Worm (Caenorhabditis elegans) whole organism, mixed stage, embryonic: ENCODE data around the gene jmjd-5.

ENCODE experiments used
- blmp-1 ChIP-seq: fragments of 150-350 bp; optimal IDR thresholded peaks from 2 replicates; lab custom pipeline; 2014; ENCODE audit warnings: missing biosample characterization, missing genetic modification characterization
- ceh-43 ChIP-seq: fragments of 200-800 bp; sonication (Bioruptor generic); optimal IDR thresholded peaks from 2 replicates; lab custom pipeline; 2018; ENCODE audit warnings: mild to moderate bottlenecking, missing genetic modification characterization, moderate library complexity, missing compliant biosample characterization
- ham-2 ChIP-seq: fragments of 200-800 bp; sonication (Bioruptor generic); optimal IDR thresholded peaks from 2 replicates; lab custom pipeline; 2018; ENCODE audit warnings: mild to moderate bottlenecking, missing genetic modification characterization, missing compliant biosample characterization
- lin-13 ChIP-seq: fragments of 150-350 bp; optimal IDR thresholded peaks from 2 replicates; lab custom pipeline; 2014; ENCODE audit warnings: missing biosample characterization, missing genetic modification characterization
- lsy-2 ChIP-seq: fragments of 150-350 bp; optimal IDR thresholded peaks from 2 replicates; lab custom pipeline; 2014; ENCODE audit warnings: missing biosample characterization, missing genetic modification characterization
- mep-1 ChIP-seq: fragments of 150-350 bp; optimal IDR thresholded peaks from 2 replicates; lab custom pipeline; 2017; ENCODE audit warnings: missing biosample characterization, missing genetic modification reagents, missing genetic modification characterization, inconsistent platforms
- mls-2 ChIP-seq: sonication (generic microtip); optimal IDR thresholded peaks from 2 replicates; lab custom pipeline; 2016; ENCODE audit warnings: mild to moderate bottlenecking, missing genetic modification characterization, moderate library complexity, missing compliant biosample characterization
- nhr-12 ChIP-seq: fragments of 150-350 bp; optimal IDR thresholded peaks from 2 replicates; lab custom pipeline; 2014; ENCODE audit warnings: missing biosample characterization, missing genetic modification characterization
- nhr-237 ChIP-seq: fragments of 150-350 bp; optimal IDR thresholded peaks from 2 replicates; lab custom pipeline; 2014; ENCODE audit warnings: missing biosample characterization, missing genetic modification characterization
- nhr-76 ChIP-seq: sonication (generic microtip); optimal IDR thresholded peaks from 2 replicates; lab custom pipeline; 2017; ENCODE audit warnings: missing biosample characterization, missing genetic modification characterization
- snpc-4 ChIP-seq: fragments of 150-350 bp; optimal IDR thresholded peaks from 2 replicates; lab custom pipeline; 2014; ENCODE audit warnings: missing biosample characterization, missing genetic modification characterization
- unc-62 ChIP-seq: fragments of 150-350 bp; optimal IDR thresholded peaks from 2 replicates; lab custom pipeline; 2014; ENCODE audit warnings: missing biosample characterization, missing genetic modification reagents, missing genetic modification characterization
- ztf-11 ChIP-seq: fragments of 150-350 bp; optimal IDR thresholded peaks from 2 replicates; lab custom pipeline; 2014; ENCODE audit warnings: missing biosample characterization, missing genetic modification characterization

ce11 chrV:11174663-11175062, 47.4 kb downstream of the jmjd-5 start:
- TF ChIP-seq ztf-11 (tag; lab: Kevin White, UChicago) (no peak), nhr-12 (tag; lab: Kevin White, UChicago) (no peak), nhr-237 (tag; lab: Kevin White, UChicago) (no peak), ham-2 (GFP tag; lab: Kevin White, UChicago) (no peak), snpc-4 (no peak), ceh-43 (no peak), lsy-2 (tag; lab: Kevin White, UChicago) (no peak), blmp-1 (tag; lab: Kevin White, UChicago) (no peak), mls-2 (tag; lab: Kevin White, UChicago) (no peak), nhr-76 (tag; lab: Kevin White, UChicago) (no peak), lin-13 (tag; lab: Kevin White, UChicago) (no peak), mep-1 (tag; lab: Kevin White, UChicago) (no peak), unc-62 (GFP tag; lab: Kevin White, UChicago) (no peak)
